Worm (Caenorhabditis elegans) whole organism, young adult: ENCODE results near the gene nmat-1.

Source experiments
- B0019.2 ChIP-seq: fragments of 200-800 bp; sonication (Bioruptor generic); conservative IDR thresholded peaks from 2 replicates; pipeline ENCODE4 v1.3.6; 2022; ENCODE audit warnings: missing genetic modification reagents, missing genetic modification characterization, missing compliant biosample characterization
- B0035.1 ChIP-seq: sonication (generic microtip); optimal IDR thresholded peaks from 2 replicates; lab custom pipeline; 2016; ENCODE audit warnings: missing genetic modification characterization, mild to moderate bottlenecking, missing compliant biosample characterization, missing genotype, missing genetic modification reagents
- C17E4.6 ChIP-seq: fragments of 200-800 bp; sonication (Bioruptor generic); IDR thresholded peaks from 2 replicates; pipeline ENCODE4 v1.3.6; 2022; ENCODE audit warnings: missing genetic modification reagents, missing genetic modification characterization, missing compliant biosample characterization
- F22D6.2 ChIP-seq: sonication (generic microtip); optimal IDR thresholded peaks from 2 replicates; lab custom pipeline; 2016; ENCODE audit warnings: mild to moderate bottlenecking, missing genetic modification characterization, missing compliant biosample characterization
- F23B12.7 ChIP-seq: sonication (generic microtip); optimal IDR thresholded peaks from 2 replicates; lab custom pipeline; 2017; ENCODE audit warnings: missing genetic modification characterization, mild to moderate bottlenecking, missing compliant biosample characterization, antibody characterized with exemption, moderate library complexity; ENCODE audit not compliant: insufficient read depth
- F33H1.4 ChIP-seq: fragments of 200-800 bp; sonication (Bioruptor generic); IDR thresholded peaks from 2 replicates; pipeline ENCODE4 v1.3.6; 2022; ENCODE audit warnings: missing genetic modification reagents, missing genetic modification characterization, missing compliant biosample characterization
- F37B4.10 ChIP-seq: fragments of 200-800 bp; sonication (Bioruptor generic); IDR thresholded peaks from 2 replicates; pipeline ENCODE4 v1.3.6; 2022; ENCODE audit warnings: missing genetic modification characterization, missing compliant biosample characterization
- F57A8.1 ChIP-seq: fragments of 200-800 bp; sonication (Bioruptor generic); optimal IDR thresholded peaks from 2 replicates; lab custom pipeline; 2018; ENCODE audit warnings: mild to moderate bottlenecking, missing genetic modification characterization, moderate library complexity, missing compliant biosample characterization
- K11D2.4 ChIP-seq: fragments of 200-800 bp; sonication (Bioruptor generic); IDR thresholded peaks from 2 replicates; pipeline ENCODE4 v1.3.6; 2022; ENCODE audit warnings: missing genetic modification reagents, missing genetic modification characterization, missing compliant biosample characterization
- T07F8.4 ChIP-seq: sonication (generic microtip); optimal IDR thresholded peaks from 2 replicates; lab custom pipeline; 2016; ENCODE audit warnings: mild to moderate bottlenecking, missing genetic modification characterization, moderate library complexity, missing compliant biosample characterization
- T26A5.8 ChIP-seq: sonication (generic microtip); optimal IDR thresholded peaks from 2 replicates; lab custom pipeline; 2016; ENCODE audit warnings: missing genetic modification characterization, missing compliant biosample characterization
- Y53G8AR.9 ChIP-seq: fragments of 200-800 bp; sonication (Bioruptor generic); conservative IDR thresholded peaks from 2 replicates; pipeline ENCODE4 v1.3.6; 2022; ENCODE audit warnings: missing genetic modification reagents, missing genetic modification characterization, missing compliant biosample characterization
- Y56A3A.18 ChIP-seq: fragments of 200-800 bp; sonication (Bioruptor generic); IDR thresholded peaks from 2 replicates; pipeline ENCODE4 v1.3.6; 2022; ENCODE audit warnings: missing genetic modification reagents, missing genetic modification characterization, missing compliant biosample characterization
- ZK185.1 ChIP-seq: sonication (generic microtip); optimal IDR thresholded peaks from 2 replicates; lab custom pipeline; 2016; ENCODE audit warnings: mild to moderate bottlenecking, missing genetic modification characterization, missing compliant biosample characterization; ENCODE audit not compliant: poor library complexity, severe bottlenecking
- attf-3 ChIP-seq: fragments of 200-800 bp; sonication (Bioruptor generic); conservative IDR thresholded peaks from 2 replicates; pipeline ENCODE4 v1.3.6; 2022; ENCODE audit warnings: missing genetic modification reagents, missing genetic modification characterization, missing compliant biosample characterization
- attf-5 ChIP-seq: fragments of 200-800 bp; sonication (Bioruptor generic); optimal IDR thresholded peaks from 2 replicates; lab custom pipeline; 2018; ENCODE audit warnings: mild to moderate bottlenecking, missing genetic modification characterization, missing compliant biosample characterization
- bed-2 ChIP-seq: fragments of 200-800 bp; sonication (Bioruptor generic); IDR thresholded peaks from 2 replicates; pipeline ENCODE4 v1.3.6; 2022; ENCODE audit warnings: missing genetic modification reagents, missing genetic modification characterization, missing compliant biosample characterization
- ccch-3 ChIP-seq: fragments of 200-800 bp; sonication (Bioruptor generic); optimal IDR thresholded peaks from 2 replicates; lab custom pipeline; 2018; ENCODE audit warnings: mild to moderate bottlenecking, missing genetic modification characterization, missing compliant biosample characterization
- cebp-1 ChIP-seq, 2 experiments: fragments of 200-800 bp in 1 of 2; sonication (Bioruptor generic) in 1 of 2; sonication (generic microtip) in 1 of 2; IDR thresholded peaks in 1 of 2; optimal IDR thresholded peaks in 1 of 2; 2 replicates each; pipeline versions ENCODE4 v1.3.6 to Lab custom; 2017 to 2022; ENCODE audit warnings: missing compliant biosample characterization in 2 of 2, missing genetic modification characterization in 2 of 2, mild to moderate bottlenecking in 1 of 2, missing genetic modification reagents in 1 of 2, moderate library complexity in 1 of 2
- ceh-100 ChIP-seq: fragments of 200-800 bp; sonication (Bioruptor generic); IDR thresholded peaks from 2 replicates; pipeline ENCODE4 v1.3.6; 2022; ENCODE audit warnings: missing genetic modification reagents, missing genetic modification characterization, missing compliant biosample characterization
- ceh-40 ChIP-seq: fragments of 200-800 bp; sonication (Bioruptor generic); IDR thresholded peaks from 2 replicates; pipeline ENCODE4 v1.3.6; 2022; ENCODE audit warnings: missing genetic modification characterization, missing compliant biosample characterization
- egl-44 ChIP-seq: fragments of 200-800 bp; sonication (Bioruptor generic); IDR thresholded peaks from 2 replicates; pipeline ENCODE4 v1.3.6; 2022; ENCODE audit warnings: missing genetic modification reagents, missing genetic modification characterization, missing compliant biosample characterization
- egrh-3 ChIP-seq: fragments of 200-800 bp; sonication (Bioruptor generic); IDR thresholded peaks from 2 replicates; pipeline ENCODE4 v1.3.6; 2022; ENCODE audit warnings: missing genetic modification reagents, missing genetic modification characterization, missing compliant biosample characterization
- ekl-4 ChIP-seq: fragments of 200-800 bp; sonication (Bioruptor generic); IDR thresholded peaks from 2 replicates; pipeline ENCODE4 v1.3.6; 2022; ENCODE audit warnings: missing genetic modification reagents, missing genetic modification characterization, missing compliant biosample characterization
- fkh-3 ChIP-seq: sonication (generic microtip); optimal IDR thresholded peaks from 2 replicates; lab custom pipeline; 2016; ENCODE audit warnings: mild to moderate bottlenecking, missing genetic modification characterization, missing compliant biosample characterization
- hmg-1.2 ChIP-seq: fragments of 200-800 bp; sonication (Bioruptor generic); IDR thresholded peaks from 2 replicates; pipeline ENCODE4 v1.3.6; 2022; ENCODE audit warnings: missing genetic modification reagents, missing genetic modification characterization, missing compliant biosample characterization
- hmg-20 ChIP-seq: fragments of 200-800 bp; sonication (Bioruptor generic); IDR thresholded peaks from 2 replicates; pipeline ENCODE4 v1.3.6; 2022; ENCODE audit warnings: missing genetic modification reagents, missing genetic modification characterization, missing compliant biosample characterization
- hsf-1 ChIP-seq: fragments of 200-800 bp; sonication (Bioruptor generic); IDR thresholded peaks from 2 replicates; pipeline ENCODE4 v1.3.6; 2022; ENCODE audit warnings: missing genetic modification reagents, missing genetic modification characterization, missing compliant biosample characterization
- madf-3 ChIP-seq: fragments of 200-800 bp; sonication (Bioruptor generic); IDR thresholded peaks from 2 replicates; pipeline ENCODE4 v1.3.6; 2022; ENCODE audit warnings: missing genetic modification reagents, missing genetic modification characterization, missing compliant biosample characterization
- mcd-1 ChIP-seq: fragments of 200-800 bp; sonication (Bioruptor generic); IDR thresholded peaks from 2 replicates; pipeline ENCODE4 v1.3.6; 2022; ENCODE audit warnings: missing genetic modification reagents, missing genetic modification characterization, missing compliant biosample characterization
- nfya-2 ChIP-seq: fragments of 200-800 bp; sonication (Bioruptor generic); IDR thresholded peaks from 2 replicates; pipeline ENCODE4 v1.3.6; 2022; ENCODE audit warnings: missing genetic modification reagents, missing genetic modification characterization, missing compliant biosample characterization
- nhr-120 ChIP-seq: fragments of 200-800 bp; sonication (Bioruptor generic); IDR thresholded peaks from 2 replicates; pipeline ENCODE4 v1.3.6; 2022; ENCODE audit warnings: missing genetic modification characterization, missing compliant biosample characterization
- nhr-80 ChIP-seq: sonication (generic microtip); optimal IDR thresholded peaks from 2 replicates; lab custom pipeline; 2016; ENCODE audit warnings: missing genetic modification characterization, missing compliant biosample characterization
- pha-4 ChIP-seq: fragments of 150-350 bp; sonication (generic microtip); optimal IDR thresholded peaks from 2 replicates; lab custom pipeline; 2014; ENCODE audit warnings: missing biosample characterization, missing genetic modification reagents, missing genetic modification characterization
- rpc-1 ChIP-seq, 2 experiments: fragments of 150-350 bp in 1 of 2; sonication (generic microtip) in 1 of 2; optimal IDR thresholded peaks; 2 replicates each; lab custom pipeline; 2014 to 2018; ENCODE audit warnings: missing biosample characterization in 1 of 2, missing genetic modification characterization in 1 of 2, missing genetic modification reagents in 1 of 2, missing genotype in 1 of 2
- sea-2 ChIP-seq: fragments of 200-800 bp; sonication (Bioruptor generic); IDR thresholded peaks from 2 replicates; pipeline ENCODE4 v1.3.6; 2022; ENCODE audit warnings: missing genetic modification characterization, missing compliant biosample characterization
- snpc-1.1 ChIP-seq: sonication (generic microtip); optimal IDR thresholded peaks from 2 replicates; lab custom pipeline; 2017; ENCODE audit warnings: missing genetic modification characterization, mild to moderate bottlenecking, missing compliant biosample characterization, antibody characterized with exemption, moderate library complexity, missing genotype, missing genetic modification reagents; ENCODE audit not compliant: insufficient read depth
- snpc-4 ChIP-seq, 5 experiments: fragments of 150-350 bp in 1 of 5; sonication (generic microtip) in 4 of 5; optimal IDR thresholded peaks; 2 replicates each; lab custom pipeline; 2014 to 2018; ENCODE audit warnings: missing genetic modification characterization in 5 of 5, missing biosample characterization in 3 of 5, antibody characterized with exemption in 2 of 5, mild to moderate bottlenecking in 2 of 5, missing compliant biosample characterization in 2 of 5, missing genotype in 2 of 5, moderate library complexity in 2 of 5, missing genetic modification reagents in 1 of 5
- unc-130 ChIP-seq: sonication (generic microtip); optimal IDR thresholded peaks from 2 replicates; lab custom pipeline; 2016; ENCODE audit warnings: missing genetic modification reagents, missing genetic modification characterization, missing compliant biosample characterization
- xnd-1 ChIP-seq: sonication (generic microtip); optimal IDR thresholded peaks from 2 replicates; lab custom pipeline; 2016; ENCODE audit warnings: missing genotype, missing genetic modification reagents, missing genetic modification characterization, missing compliant biosample characterization
- zim-3 ChIP-seq: sonication (generic microtip); optimal IDR thresholded peaks from 2 replicates; lab custom pipeline; 2017; ENCODE audit warnings: mild to moderate bottlenecking, missing genetic modification characterization, moderate library complexity, missing compliant biosample characterization
- ztf-25 ChIP-seq: fragments of 200-800 bp; sonication (Bioruptor generic); IDR thresholded peaks from 2 replicates; pipeline ENCODE4 v1.3.6; 2022; ENCODE audit warnings: missing genetic modification reagents, missing genetic modification characterization, missing compliant biosample characterization
- ztf-3 ChIP-seq: fragments of 200-800 bp; sonication (Bioruptor generic); optimal IDR thresholded peaks from 2 replicates; lab custom pipeline; 2018; ENCODE audit warnings: mild to moderate bottlenecking, missing genetic modification characterization, missing compliant biosample characterization

The nmat-1 gene

ce11 chrX:11969554-11969953 lies 48.3 kb downstream of the nmat-1 start:
- TF ChIP-seq rpc-1 (optimal IDR thresholded peaks at IDR 0.05; lab: Kevin White, UChicago): no peak
- no peak for TF ChIP-seq rpc-1 (tag; optimal IDR thresholded peaks at IDR 0.05; lab: Kevin White, UChicago)
- TF ChIP-seq K11D2.4: peak; percentile 29; the same call in 1 of the 2 replicates
- TF ChIP-seq, all 124 proteins: peak for 1

DNA sequence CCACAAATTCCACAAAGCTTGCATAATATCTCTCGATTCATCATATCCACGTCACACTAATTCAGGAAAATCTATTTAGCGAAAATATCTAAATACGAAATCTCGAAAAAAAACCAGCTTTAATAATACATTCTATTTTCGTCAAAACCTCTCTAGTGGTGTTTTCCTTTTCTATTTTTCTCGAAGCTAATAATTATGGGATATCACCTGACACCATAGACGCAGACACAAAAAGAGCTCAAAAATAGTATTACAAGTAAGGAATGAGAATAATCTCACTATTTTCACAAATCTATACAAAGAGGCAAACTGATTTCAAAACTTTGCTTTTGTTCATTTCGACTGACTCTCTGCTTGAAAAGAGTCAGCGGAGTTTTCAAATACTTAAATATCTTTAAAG lies 48.8 kb downstream of the nmat-1 start:
- TF ChIP-seq ccch-3 (GFP tag; lab: Kevin White, UChicago): no peak
- TF ChIP-seq hsf-1 (GFP tag; lab: Robert Waterston, UW): no peak
- TF ChIP-seq B0019.2 (GFP tag; lab: Robert Waterston, UW): no peak
- no peak for TF ChIP-seq cebp-1 (GFP tag; IDR thresholded peaks at IDR 0.05; lab: Robert Waterston, UW)
- TF ChIP-seq cebp-1 (tag; optimal IDR thresholded peaks at IDR 0.05; lab: Kevin White, UChicago): no peak
- no peak for TF ChIP-seq fkh-3 (tag; lab: Kevin White, UChicago)
- TF ChIP-seq C17E4.6 (GFP tag; lab: Robert Waterston, UW): no peak
- TF ChIP-seq T07F8.4 (tag; lab: Kevin White, UChicago): no peak
- no peak for TF ChIP-seq nhr-80 (tag; lab: Kevin White, UChicago)

DNA sequence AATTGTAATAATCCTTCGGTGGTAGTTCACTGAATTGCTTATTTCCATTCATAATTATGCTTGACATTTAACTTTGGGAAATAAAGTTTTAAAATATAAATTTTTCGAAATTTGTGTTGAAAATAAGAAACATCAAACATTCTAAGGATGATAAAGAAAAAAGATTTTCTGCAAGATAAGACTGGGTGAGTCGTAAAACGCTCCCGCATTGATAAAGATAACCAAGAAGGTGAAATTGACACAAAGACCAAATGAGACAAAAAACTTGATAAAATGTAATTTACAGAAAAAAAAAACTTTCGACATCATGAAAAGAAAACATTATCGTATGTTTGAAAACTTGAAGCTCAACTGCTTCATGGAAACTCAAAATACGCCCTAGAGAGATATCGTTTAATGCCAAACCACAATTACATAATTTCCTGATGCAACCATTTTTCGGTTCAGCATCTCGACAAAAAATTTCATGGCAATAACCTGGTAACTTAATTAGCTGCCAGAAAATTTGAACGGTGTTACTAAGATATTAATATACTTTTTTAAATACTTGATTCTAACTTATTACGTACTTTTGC lies 49.7 kb downstream of the nmat-1 start:
- TF ChIP-seq nfya-2: no peak
- no peak; the same call in 1 of the 2 replicates for TF ChIP-seq ekl-4 (GFP tag; lab: Robert Waterston, UW)
- TF ChIP-seq xnd-1 (tag; lab: Kevin White, UChicago): no peak
- TF ChIP-seq ZK185.1 (tag; lab: Kevin White, UChicago): no peak
- no peak for TF ChIP-seq ztf-25 (GFP tag; lab: Robert Waterston, UW)
- TF ChIP-seq attf-5 (GFP tag; lab: Kevin White, UChicago): no peak
- TF ChIP-seq ztf-3 (GFP tag; lab: Kevin White, UChicago): no peak
- no peak for TF ChIP-seq sea-2 (GFP tag; lab: Robert Waterston, UW)
- TF ChIP-seq mcd-1 (GFP tag; lab: Robert Waterston, UW): no peak
- peak; percentile 11 for TF ChIP-seq T26A5.8 (tag; lab: Kevin White, UChicago)
- no peak for TF ChIP-seq ccch-3 (GFP tag; lab: Kevin White, UChicago)
- no peak for TF ChIP-seq hmg-1.2 (GFP tag; lab: Robert Waterston, UW)
- TF ChIP-seq unc-130: no peak
- peak; percentile 52; the same call in 1 of the 2 replicates for TF ChIP-seq Y53G8AR.9 (GFP tag; lab: Robert Waterston, UW)
- no peak for TF ChIP-seq madf-3
- no peak for TF ChIP-seq zim-3 (tag; lab: Kevin White, UChicago)
- TF ChIP-seq T07F8.4 (tag; lab: Kevin White, UChicago): no peak
- TF ChIP-seq snpc-1.1: no peak
- no peak for TF ChIP-seq F23B12.7 (tag; lab: Kevin White, UChicago)
- no peak for TF ChIP-seq pha-4 (tag; lab: Kevin White, UChicago)
- TF ChIP-seq ceh-100 (GFP tag; lab: Robert Waterston, UW): peak; percentile 12; the same call in 1 of the 2 replicates
- no peak for TF ChIP-seq F57A8.1 (GFP tag; lab: Kevin White, UChicago)
- TF ChIP-seq snpc-4 (GFP tag; optimal IDR thresholded peaks at IDR 0.05; lab: Kevin White, UChicago): no peak
- no peak for TF ChIP-seq snpc-4 (tag; optimal IDR thresholded peaks at IDR 0.05; lab: Kevin White, UChicago)
- no peak for TF ChIP-seq hmg-20 (GFP tag; lab: Robert Waterston, UW)
- no peak for TF ChIP-seq B0035.1 (tag; lab: Kevin White, UChicago)
- TF ChIP-seq bed-2 (GFP tag; lab: Robert Waterston, UW): no peak
- no peak for TF ChIP-seq F22D6.2 (tag; lab: Kevin White, UChicago)
- TF ChIP-seq nhr-120 (GFP tag; lab: Robert Waterston, UW): no peak
- TF ChIP-seq egrh-3 (GFP tag; lab: Robert Waterston, UW): no peak
- TF ChIP-seq F33H1.4 (GFP tag; lab: Robert Waterston, UW): no peak
- TF ChIP-seq egl-44 (GFP tag; lab: Robert Waterston, UW): no peak
- no peak for TF ChIP-seq attf-3
- TF ChIP-seq F37B4.10 (GFP tag; lab: Robert Waterston, UW): no peak
- no peak for TF ChIP-seq ceh-40 (GFP tag; lab: Robert Waterston, UW)
- TF ChIP-seq Y56A3A.18 (GFP tag; lab: Robert Waterston, UW): peak; percentile 56
